Fruit fly (Drosophila melanogaster): Measurements from ENCODE around the gene CG13297.

DNA sequence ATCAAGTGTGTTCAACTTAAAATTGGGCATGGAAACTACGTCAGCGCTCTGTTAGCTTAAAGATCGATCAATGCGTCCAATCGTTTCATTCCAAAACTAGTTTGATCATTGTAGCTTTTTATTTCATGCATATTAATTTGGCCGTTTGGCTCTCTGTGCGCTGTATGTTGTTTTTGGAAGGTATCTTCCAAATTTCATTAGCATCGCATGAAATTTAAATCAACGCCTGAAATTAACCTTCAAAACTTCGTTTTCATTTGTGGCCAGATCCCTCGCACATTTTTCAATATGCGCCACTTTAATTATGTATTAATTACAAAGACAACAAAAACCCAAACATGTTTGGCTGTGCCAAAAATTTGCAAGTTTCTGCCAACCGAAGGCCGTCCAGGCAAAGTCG is 18.6 kb downstream of the CG13297 start:
- no peak for TF ChIP-seq psq (optimal IDR thresholded peaks at IDR 0.05)
- TF ChIP-seq Sin3A (optimal IDR thresholded peaks at IDR 0.05), result no peak
- TF ChIP-seq insv (optimal IDR thresholded peaks at IDR 0.05), result no peak
